Worm (Caenorhabditis elegans): ENCODE data around the gene T21D12.11.
A peak's percentile ranks its signal among the peaks of the same experiment; 100 is the strongest.

The T21D12.11 gene

DNA sequence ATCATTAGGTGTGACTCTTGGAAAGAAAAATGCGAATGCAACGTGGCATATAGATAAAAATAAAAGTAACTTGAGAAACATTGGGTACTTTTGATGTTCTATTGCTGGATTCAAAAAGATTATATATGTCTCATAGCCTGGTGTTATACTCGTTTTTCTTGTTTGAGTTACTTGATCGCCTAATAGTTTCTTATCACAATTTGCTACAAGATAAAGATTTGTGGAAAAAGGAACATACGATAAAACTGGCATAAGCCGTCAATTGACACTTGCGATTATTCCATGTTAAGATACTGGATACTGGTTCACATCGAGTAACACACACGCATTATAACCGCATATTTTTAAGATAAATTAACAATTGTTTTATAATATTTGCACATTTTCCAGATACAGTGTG, 16.8 kb upstream of the T21D12.11 start, which contains the start of gene grl-19:
TSS of gene grl-19 (minus strand) at position 101 of the 400 bp plus-strand sequence.
- TF ChIP-seq aha-1 (tag), result peak; percentile 64
- no peak for TF ChIP-seq ceh-62 (tag; optimal IDR thresholded peaks at IDR 0.05)

DNA sequence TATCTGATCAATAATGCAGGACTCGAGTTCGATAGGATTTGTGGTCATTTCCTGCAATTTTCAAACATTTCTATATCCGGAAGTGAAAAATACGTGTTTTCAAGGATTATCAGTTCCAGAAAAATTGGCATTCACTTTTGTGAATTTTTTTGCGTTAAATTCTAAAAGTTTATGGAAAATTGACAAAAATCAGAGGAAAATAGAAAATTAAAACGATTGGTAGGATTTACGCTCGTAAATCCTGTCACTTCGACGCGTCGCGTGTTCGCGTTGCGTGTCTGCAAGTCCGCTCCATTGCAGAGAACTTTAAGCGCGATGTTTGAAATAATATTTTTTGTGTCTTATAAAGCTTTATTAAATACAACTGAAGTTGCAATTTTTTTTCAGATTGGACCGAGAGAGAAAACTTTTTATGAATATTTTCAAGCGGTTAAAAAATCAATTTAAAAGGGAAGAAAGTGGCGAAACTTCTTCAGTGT, 13.8 kb upstream of the T21D12.11 start, which contains the start of gene rcat-1:
TSS of gene rcat-1 (minus strand) at position 51 of the 479 bp plus-strand sequence.
- TF ChIP-seq ZK337.2 (GFP tag; IDR thresholded peaks at IDR 0.05) (no peak), nhr-102 (tag; optimal IDR thresholded peaks at IDR 0.05) (no peak), zfp-2 (tag; optimal IDR thresholded peaks at IDR 0.05) (no peak), ctbp-1 (GFP tag; IDR thresholded peaks at IDR 0.05) (no peak), nhr-237 (tag; optimal IDR thresholded peaks at IDR 0.05) (no peak), ztf-11 (tag; optimal IDR thresholded peaks at IDR 0.05) (no peak), lin-29 (GFP tag; IDR thresholded peaks at IDR 0.05) (no peak), set-16 (GFP tag; IDR thresholded peaks at IDR 0.05) (no peak), nhr-42 (GFP tag; IDR thresholded peaks at IDR 0.05) (no peak), lin-39 (tag; optimal IDR thresholded peaks at IDR 0.05) (no peak), mxl-3 (GFP tag; optimal IDR thresholded peaks at IDR 0.05) (no peak), zip-11 (GFP tag; IDR thresholded peaks at IDR 0.05) (no peak), arid-1 (GFP tag; conservative IDR thresholded peaks at IDR 0.05) (no peak), nhr-77 (tag; optimal IDR thresholded peaks at IDR 0.05) (peak; percentile 85), nhr-25 (tag; optimal IDR thresholded peaks at IDR 0.05; ENCODE audit: borderline replicate concordance, insufficient read depth) (peak; percentile 40), madf-9 (GFP tag; conservative IDR thresholded peaks at IDR 0.05) (no peak), hmg-1.1 (GFP tag; IDR thresholded peaks at IDR 0.05) (peak; percentile 49; the same call in 1 of the 2 replicates), ama-1 (optimal IDR thresholded peaks at IDR 0.05) (peak; percentile 42), mes-2 (tag; optimal IDR thresholded peaks at IDR 0.05; ENCODE audit: poor library complexity, severe bottlenecking) (peak; percentile 92), pha-4 (GFP tag; IDR thresholded peaks at IDR 0.05) (no peak), pha-4 (tag; optimal IDR thresholded peaks at IDR 0.05) (no peak), F10B5.3 (tag; optimal IDR thresholded peaks at IDR 0.05) (no peak), zfp-3 (GFP tag; conservative IDR thresholded peaks at IDR 0.05) (no peak), skn-1 (tag; optimal IDR thresholded peaks at IDR 0.05) (no peak), ZK546.5 (tag; optimal IDR thresholded peaks at IDR 0.05) (no peak), fos-1 (tag; optimal IDR thresholded peaks at IDR 0.05) (no peak), cey-2 (tag; optimal IDR thresholded peaks at IDR 0.05; ENCODE audit: borderline replicate concordance, insufficient read depth) (no peak), nhr-10 (tag; optimal IDR thresholded peaks at IDR 0.05) (no peak), pqm-1 (tag; optimal IDR thresholded peaks at IDR 0.05) (no peak), T20F7.1 (GFP tag; optimal IDR thresholded peaks at IDR 0.05) (no peak), R02D3.7 (tag; optimal IDR thresholded peaks at IDR 0.05) (peak; percentile 100), lin-38 (GFP tag; IDR thresholded peaks at IDR 0.05) (peak; percentile 95), hlh-11 (tag; optimal IDR thresholded peaks at IDR 0.05) (peak; percentile 1), egl-27 (tag; optimal IDR thresholded peaks at IDR 0.05) (no peak), dmd-8 (GFP tag; IDR thresholded peaks at IDR 0.05) (no peak), tag-97 (GFP tag; IDR thresholded peaks at IDR 0.05) (no peak), unc-62 (GFP tag; optimal IDR thresholded peaks at IDR 0.05 in 1 of 2) (peak in 1 of 2 experiments; percentile 49), unc-62 (tag; optimal IDR thresholded peaks at IDR 0.05) (no peak), zip-2 (tag; optimal IDR thresholded peaks at IDR 0.05) (no peak), lin-15B (tag; optimal IDR thresholded peaks at IDR 0.05) (peak; percentile 61), sdz-12 (GFP tag; optimal IDR thresholded peaks at IDR 0.05) (no peak), vab-7 (GFP tag; IDR thresholded peaks at IDR 0.05) (no peak), daf-12 (tag; optimal IDR thresholded peaks at IDR 0.05) (no peak), saeg-2 (GFP tag; IDR thresholded peaks at IDR 0.05) (no peak), Y48G9A.11 (GFP tag; IDR thresholded peaks at IDR 0.05) (no peak), snpc-4 (tag; optimal IDR thresholded peaks at IDR 0.05) (no peak), ceh-32 (tag; optimal IDR thresholded peaks at IDR 0.05; ENCODE audit: poor library complexity) (no peak), daf-8 (GFP tag; IDR thresholded peaks at IDR 0.05) (no peak)
